Worm (Caenorhabditis elegans) whole organism, L1 larva: ENCODE measurements around the gene mvk-1.
A peak's percentile ranks its signal among the peaks of the same experiment; 100 is the strongest.

Experiments used
- C04F5.9 ChIP-seq: sonication (generic microtip); optimal IDR thresholded peaks from 2 replicates; lab custom pipeline; 2016; ENCODE audit warnings: missing genetic modification characterization, missing compliant biosample characterization
- C34B4.2 ChIP-seq: sonication (generic microtip); optimal IDR thresholded peaks from 2 replicates; lab custom pipeline; 2017; ENCODE audit warnings: mild to moderate bottlenecking, missing genetic modification characterization, missing compliant biosample characterization
- F16B12.6 ChIP-seq: fragments of 150-350 bp; optimal IDR thresholded peaks from 2 replicates; lab custom pipeline; 2014; ENCODE audit warnings: missing biosample characterization, missing genetic modification characterization
- Y116A8C.19 ChIP-seq: sonication (generic microtip); optimal IDR thresholded peaks from 2 replicates; lab custom pipeline; 2016; ENCODE audit warnings: missing compliant biosample characterization, missing genetic modification characterization, borderline replicate concordance
- aly-2 ChIP-seq: fragments of 150-350 bp; optimal IDR thresholded peaks from 2 replicates; lab custom pipeline; 2014; ENCODE audit warnings: missing biosample characterization, missing genetic modification characterization
- ama-1 ChIP-seq: fragments of 150-350 bp; optimal IDR thresholded peaks from 2 replicates; lab custom pipeline; 2014
- blmp-1 ChIP-seq: fragments of 150-350 bp; optimal IDR thresholded peaks from 2 replicates; lab custom pipeline; 2014; ENCODE audit warnings: missing biosample characterization, missing genetic modification characterization
- ceh-82 ChIP-seq, 3 experiments: fragments of 150-350 bp in 1 of 3; sonication (generic microtip) in 2 of 3; optimal IDR thresholded peaks; 2 replicates each; lab custom pipeline; 2014 to 2017; ENCODE audit warnings: missing biosample characterization in 3 of 3, missing genetic modification characterization in 3 of 3
- ceh-88 ChIP-seq: fragments of 200-800 bp; sonication (Bioruptor generic); IDR thresholded peaks from 2 replicates; pipeline ENCODE4 v1.3.6; 2022; ENCODE audit warnings: missing genetic modification characterization, missing compliant biosample characterization
- ceh-90 ChIP-seq: sonication (generic microtip); optimal IDR thresholded peaks from 2 replicates; lab custom pipeline; 2016; ENCODE audit warnings: missing genetic modification characterization, missing compliant biosample characterization
- ces-1 ChIP-seq: fragments of 150-350 bp; optimal IDR thresholded peaks from 2 replicates; lab custom pipeline; 2014; ENCODE audit warnings: missing biosample characterization, missing genetic modification reagents, missing genetic modification characterization
- dsc-1 ChIP-seq: sonication (generic microtip); optimal IDR thresholded peaks from 2 replicates; lab custom pipeline; 2016; ENCODE audit warnings: mild to moderate bottlenecking, missing genetic modification characterization, missing compliant biosample characterization
- efl-1 ChIP-seq, 4 experiments: fragments of 150-350 bp; optimal IDR thresholded peaks in 3 of 4; peaks in 1 of 4; 1 replicate in 1 of 4; 2 replicates in 3 of 4; lab custom pipeline; 2014; ENCODE audit warnings: missing biosample characterization in 2 of 4, missing genetic modification characterization in 2 of 4, missing genetic modification reagents in 2 of 4
- egl-13 ChIP-seq: sonication (generic microtip); optimal IDR thresholded peaks from 2 replicates; lab custom pipeline; 2016; ENCODE audit warnings: missing genotype, missing genetic modification reagents, missing genetic modification characterization, missing compliant biosample characterization
- egl-27 ChIP-seq, 2 experiments: fragments of 150-350 bp in 1 of 2; sonication (generic microtip); optimal IDR thresholded peaks; 3 replicates each; lab custom pipeline; 2017 to 2018; ENCODE audit warnings: missing biosample characterization in 2 of 2, missing genetic modification characterization in 2 of 2, missing genetic modification reagents in 2 of 2
- elt-2 ChIP-seq: sonication (generic microtip); optimal IDR thresholded peaks from 2 replicates; lab custom pipeline; 2016; ENCODE audit warnings: missing genetic modification characterization, mild to moderate bottlenecking, inconsistent platforms, missing compliant biosample characterization, missing genetic modification reagents
- ets-5 ChIP-seq: fragments of 200-800 bp; sonication (Bioruptor generic); IDR thresholded peaks from 2 replicates; pipeline ENCODE4 v1.3.6; 2022; ENCODE audit warnings: missing genetic modification characterization, missing compliant biosample characterization
- fos-1 ChIP-seq: fragments of 150-350 bp; optimal IDR thresholded peaks from 2 replicates; lab custom pipeline; 2014; ENCODE audit warnings: missing biosample characterization, missing genetic modification characterization
- hlh-17 ChIP-seq: fragments of 200-800 bp; sonication (Bioruptor generic); optimal IDR thresholded peaks from 2 replicates; lab custom pipeline; 2018; ENCODE audit warnings: missing genetic modification characterization, mild to moderate bottlenecking, missing compliant biosample characterization, moderate library complexity, borderline replicate concordance
- hlh-4 ChIP-seq: sonication (generic microtip); optimal IDR thresholded peaks from 2 replicates; lab custom pipeline; 2016; ENCODE audit warnings: mild to moderate bottlenecking, missing genetic modification characterization, missing compliant biosample characterization
- irx-1 ChIP-seq: sonication (generic microtip); optimal IDR thresholded peaks from 2 replicates; lab custom pipeline; 2016; ENCODE audit warnings: missing genetic modification characterization, missing compliant biosample characterization
- jun-1 ChIP-seq: fragments of 150-350 bp; optimal IDR thresholded peaks from 2 replicates; lab custom pipeline; 2014; ENCODE audit warnings: missing biosample characterization, missing genetic modification reagents, missing genetic modification characterization
- lin-13 ChIP-seq: fragments of 150-350 bp; optimal IDR thresholded peaks from 2 replicates; lab custom pipeline; 2014; ENCODE audit warnings: missing biosample characterization, missing genetic modification reagents, missing genetic modification characterization
- lin-14 ChIP-seq: fragments of 200-800 bp; sonication (Bioruptor generic); optimal IDR thresholded peaks from 2 replicates; lab custom pipeline; 2018; ENCODE audit warnings: mild to moderate bottlenecking, missing genetic modification characterization, moderate library complexity, missing compliant biosample characterization
- lin-15B ChIP-seq: fragments of 150-350 bp; sonication (generic microtip); optimal IDR thresholded peaks from 3 replicates; lab custom pipeline; 2014; ENCODE audit warnings: missing biosample characterization, missing genetic modification characterization
- mdl-1 ChIP-seq, 2 experiments: fragments of 150-350 bp; optimal IDR thresholded peaks; 2 replicates each; lab custom pipeline; 2014 to 2017; ENCODE audit warnings: missing biosample characterization in 2 of 2, missing genetic modification characterization in 2 of 2, inconsistent platforms in 1 of 2
- mef-2 ChIP-seq: fragments of 150-350 bp; optimal IDR thresholded peaks from 2 replicates; lab custom pipeline; 2014; ENCODE audit warnings: missing biosample characterization, missing genetic modification characterization
- mep-1 ChIP-seq: fragments of 150-350 bp; optimal IDR thresholded peaks from 2 replicates; lab custom pipeline; 2014; ENCODE audit warnings: missing biosample characterization, missing genetic modification characterization
- nhr-11 ChIP-seq: fragments of 150-350 bp; optimal IDR thresholded peaks from 2 replicates; lab custom pipeline; 2014; ENCODE audit warnings: missing biosample characterization, missing genetic modification characterization
- nhr-20 ChIP-seq: sonication (generic microtip); optimal IDR thresholded peaks from 2 replicates; lab custom pipeline; 2016; ENCODE audit warnings: mild to moderate bottlenecking, missing genetic modification characterization, missing compliant biosample characterization
- nhr-237 ChIP-seq: fragments of 150-350 bp; optimal IDR thresholded peaks from 2 replicates; lab custom pipeline; 2014; ENCODE audit warnings: missing biosample characterization, missing genetic modification characterization
- nhr-28 ChIP-seq: fragments of 150-350 bp; optimal IDR thresholded peaks from 2 replicates; lab custom pipeline; 2014; ENCODE audit warnings: missing biosample characterization, missing genetic modification characterization
- nhr-76 ChIP-seq: sonication (generic microtip); optimal IDR thresholded peaks from 2 replicates; lab custom pipeline; 2017; ENCODE audit warnings: missing biosample characterization, missing genetic modification characterization
- nhr-90 ChIP-seq: sonication (generic microtip); optimal IDR thresholded peaks from 2 replicates; lab custom pipeline; 2016; ENCODE audit warnings: mild to moderate bottlenecking, missing genetic modification characterization, missing compliant biosample characterization; ENCODE audit not compliant: poor library complexity
- pag-3 ChIP-seq: sonication (generic microtip); optimal IDR thresholded peaks from 2 replicates; lab custom pipeline; 2017; ENCODE audit warnings: missing genetic modification characterization, mild to moderate bottlenecking, missing compliant biosample characterization, antibody characterized with exemption, borderline replicate concordance; ENCODE audit not compliant: insufficient read depth
- pqm-1 ChIP-seq: sonication (generic microtip); optimal IDR thresholded peaks from 3 replicates; lab custom pipeline; 2017; ENCODE audit warnings: missing biosample characterization, missing genetic modification characterization
- rnt-1 ChIP-seq: sonication (generic microtip); optimal IDR thresholded peaks from 2 replicates; lab custom pipeline; 2016; ENCODE audit warnings: mild to moderate bottlenecking, missing genetic modification characterization, moderate library complexity, missing compliant biosample characterization
- skn-1 ChIP-seq: fragments of 150-350 bp; optimal IDR thresholded peaks from 2 replicates; lab custom pipeline; 2014; ENCODE audit warnings: missing biosample characterization, missing genetic modification characterization
- snpc-4 ChIP-seq: fragments of 150-350 bp; optimal IDR thresholded peaks from 2 replicates; lab custom pipeline; 2014; ENCODE audit warnings: missing biosample characterization, missing genetic modification characterization
- snu-23 ChIP-seq: sonication (generic microtip); optimal IDR thresholded peaks from 2 replicates; lab custom pipeline; 2016; ENCODE audit warnings: missing genetic modification characterization, missing compliant biosample characterization
- sox-4 ChIP-seq: sonication (generic microtip); optimal IDR thresholded peaks from 2 replicates; lab custom pipeline; 2016; ENCODE audit warnings: missing genetic modification characterization, missing compliant biosample characterization
- sptf-1 ChIP-seq: fragments of 150-350 bp; optimal IDR thresholded peaks from 2 replicates; lab custom pipeline; 2014; ENCODE audit warnings: missing biosample characterization, missing genetic modification characterization
- tbx-2 ChIP-seq: sonication (generic microtip); optimal IDR thresholded peaks from 2 replicates; lab custom pipeline; 2016; ENCODE audit warnings: missing genetic modification characterization, missing compliant biosample characterization
- tlp-1 ChIP-seq: fragments of 150-350 bp; optimal IDR thresholded peaks from 2 replicates; lab custom pipeline; 2014; ENCODE audit warnings: missing biosample characterization, missing genetic modification characterization
- unc-62 ChIP-seq: fragments of 150-350 bp; optimal IDR thresholded peaks from 2 replicates; lab custom pipeline; 2014; ENCODE audit warnings: missing biosample characterization, missing genetic modification reagents, missing genetic modification characterization
- unc-86 ChIP-seq: sonication (generic microtip); optimal IDR thresholded peaks from 2 replicates; lab custom pipeline; 2016; ENCODE audit warnings: missing genetic modification characterization, missing compliant biosample characterization
- unc-98 ChIP-seq: fragments of 200-800 bp; sonication (Bioruptor generic); IDR thresholded peaks from 2 replicates; pipeline ENCODE4 v1.3.6; 2022; ENCODE audit warnings: missing genetic modification characterization, missing compliant biosample characterization
- vab-15 ChIP-seq: sonication (generic microtip); optimal IDR thresholded peaks from 2 replicates; lab custom pipeline; 2017; ENCODE audit warnings: missing genotype, mild to moderate bottlenecking, missing genetic modification characterization, missing compliant biosample characterization
- xbp-1 ChIP-seq: sonication (generic microtip); optimal IDR thresholded peaks from 2 replicates; lab custom pipeline; 2016; ENCODE audit warnings: missing genetic modification characterization, missing compliant biosample characterization
- zag-1 ChIP-seq: fragments of 150-350 bp; optimal IDR thresholded peaks from 2 replicates; lab custom pipeline; 2014; ENCODE audit warnings: missing biosample characterization, missing genetic modification characterization
- zip-4 ChIP-seq: fragments of 200-800 bp; sonication (Bioruptor generic); optimal IDR thresholded peaks from 2 replicates; lab custom pipeline; 2018; ENCODE audit warnings: mild to moderate bottlenecking, missing genetic modification characterization, moderate library complexity, missing compliant biosample characterization
- ztf-11 ChIP-seq, 2 experiments: sonication (generic microtip); optimal IDR thresholded peaks; 2 replicates each; lab custom pipeline; 2016 to 2017; ENCODE audit warnings: missing genetic modification characterization in 2 of 2, missing biosample characterization in 1 of 2, missing compliant biosample characterization in 1 of 2
- ztf-4 ChIP-seq: fragments of 150-350 bp; optimal IDR thresholded peaks from 2 replicates; lab custom pipeline; 2014; ENCODE audit warnings: missing biosample characterization, missing genetic modification characterization

Gene mvk-1

DNA sequence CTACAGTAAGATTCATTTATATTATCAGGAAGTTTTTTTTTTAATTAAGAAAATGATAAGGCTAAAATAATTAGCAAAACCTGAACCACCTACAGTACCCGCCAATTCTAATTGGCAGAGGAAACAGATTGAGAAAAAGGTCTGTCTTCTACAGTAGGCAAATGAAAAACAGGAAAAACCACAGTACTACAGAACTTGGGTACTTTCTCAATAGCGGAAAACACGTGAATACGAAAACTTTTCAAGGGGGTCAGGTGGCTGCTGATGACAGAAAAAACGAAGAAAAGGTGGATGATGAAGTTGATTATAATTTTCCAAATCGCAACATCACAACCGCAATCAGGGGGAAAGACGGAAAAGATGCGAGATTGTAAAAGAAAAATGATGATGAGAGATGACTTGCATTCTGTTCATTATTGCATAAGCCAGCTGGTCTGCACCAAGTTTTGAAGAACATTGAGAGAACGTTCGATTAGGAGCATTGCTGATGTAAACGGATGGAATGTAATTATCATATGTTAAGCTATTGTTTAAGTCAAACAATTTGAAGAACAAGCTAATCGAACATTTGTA is 8.4 kb upstream of the mvk-1 start (continued):
- TF ChIP-seq aly-2 (tag; lab: Kevin White, UChicago): no peak
- no peak for TF ChIP-seq ama-1 (lab: Kevin White, UChicago)
- TF ChIP-seq sox-4 (tag; lab: Kevin White, UChicago): no peak
- no peak for TF ChIP-seq elt-2
- TF ChIP-seq dsc-1 (tag; lab: Kevin White, UChicago): no peak
- TF ChIP-seq jun-1 (tag; lab: Kevin White, UChicago): peak; percentile 28
- no peak for TF ChIP-seq sptf-1
- no peak for TF ChIP-seq efl-1 (optimal IDR thresholded peaks at IDR 0.05; lab: Kevin White, UChicago)
- no peak for TF ChIP-seq efl-1 (GFP tag; optimal IDR thresholded peaks at IDR 0.05 in 1 of 2; lab: Kevin White, UChicago)
- no peak for TF ChIP-seq egl-13 (tag; lab: Kevin White, UChicago)
- TF ChIP-seq ceh-90 (tag; lab: Kevin White, UChicago): no peak
- no peak for TF ChIP-seq C34B4.2 (tag; lab: Kevin White, UChicago)
- TF ChIP-seq vab-15 (tag; lab: Kevin White, UChicago): no peak
- peak in 1 of 2 experiments; percentile 71 for TF ChIP-seq mdl-1 (tag; optimal IDR thresholded peaks at IDR 0.05; lab: Kevin White, UChicago)
- no peak for TF ChIP-seq unc-86 (tag; lab: Kevin White, UChicago)
- TF ChIP-seq nhr-237 (tag; lab: Kevin White, UChicago): no peak
- no peak for TF ChIP-seq hlh-17
- peak; percentile 9 for TF ChIP-seq nhr-90 (tag; lab: Kevin White, UChicago)
- TF ChIP-seq nhr-76 (tag; lab: Kevin White, UChicago): no peak
- no peak for TF ChIP-seq ces-1 (GFP tag; lab: Kevin White, UChicago)
- TF ChIP-seq nhr-20: peak; percentile 1
- no peak for TF ChIP-seq ceh-88 (GFP tag; lab: Robert Waterston, UW)
- TF ChIP-seq lin-13: peak; percentile 9
- TF ChIP-seq F16B12.6 (tag; lab: Kevin White, UChicago): no peak
- TF ChIP-seq hlh-4: no peak
- TF ChIP-seq lin-14 (GFP tag; lab: Kevin White, UChicago): peak; percentile 21
- TF ChIP-seq fos-1: no peak
- no peak for TF ChIP-seq xbp-1 (tag; lab: Kevin White, UChicago)
- TF ChIP-seq ztf-11 (tag; optimal IDR thresholded peaks at IDR 0.05; lab: Kevin White, UChicago): no peak
- no peak for TF ChIP-seq nhr-11
- TF ChIP-seq snu-23 (GFP tag; lab: Kevin White, UChicago): peak; percentile 42
- TF ChIP-seq skn-1 (tag; lab: Kevin White, UChicago): no peak
- no peak for TF ChIP-seq zag-1 (tag; lab: Kevin White, UChicago)
- TF ChIP-seq C04F5.9 (tag; lab: Kevin White, UChicago): no peak
- TF ChIP-seq egl-27 (tag; optimal IDR thresholded peaks at IDR 0.05; lab: Kevin White, UChicago): no peak
- no peak for TF ChIP-seq mep-1 (tag; lab: Kevin White, UChicago)
- TF ChIP-seq zip-4 (GFP tag; lab: Kevin White, UChicago): no peak
- no peak for TF ChIP-seq snpc-4 (tag; lab: Kevin White, UChicago)
- no peak for TF ChIP-seq nhr-28
- no peak for TF ChIP-seq irx-1 (tag; lab: Kevin White, UChicago)
- no peak for TF ChIP-seq ets-5
- no peak for TF ChIP-seq tlp-1 (tag; lab: Kevin White, UChicago)
- no peak for TF ChIP-seq unc-62 (GFP tag; lab: Kevin White, UChicago)
- TF ChIP-seq pqm-1 (tag; lab: Kevin White, UChicago): no peak
- no peak for TF ChIP-seq tbx-2 (tag; lab: Kevin White, UChicago)
- no peak for TF ChIP-seq Y116A8C.19 (tag; lab: Kevin White, UChicago)
- no peak for TF ChIP-seq unc-98 (GFP tag; lab: Robert Waterston, UW)
- TF ChIP-seq blmp-1 (tag; lab: Kevin White, UChicago): peak; percentile 86
- TF ChIP-seq lin-15B (tag; lab: Kevin White, UChicago): no peak
- TF ChIP-seq ztf-4: no peak
- TF ChIP-seq rnt-1: peak; percentile 75
- no peak for TF ChIP-seq pag-3 (tag; lab: Kevin White, UChicago)
- TF ChIP-seq ceh-82 (tag; optimal IDR thresholded peaks at IDR 0.05; lab: Kevin White, UChicago): no peak
- TF ChIP-seq mef-2: no peak
